Worm (Caenorhabditis elegans): Measurements from ENCODE around the gene K12H6.2.

Gene K12H6.2

DNA sequence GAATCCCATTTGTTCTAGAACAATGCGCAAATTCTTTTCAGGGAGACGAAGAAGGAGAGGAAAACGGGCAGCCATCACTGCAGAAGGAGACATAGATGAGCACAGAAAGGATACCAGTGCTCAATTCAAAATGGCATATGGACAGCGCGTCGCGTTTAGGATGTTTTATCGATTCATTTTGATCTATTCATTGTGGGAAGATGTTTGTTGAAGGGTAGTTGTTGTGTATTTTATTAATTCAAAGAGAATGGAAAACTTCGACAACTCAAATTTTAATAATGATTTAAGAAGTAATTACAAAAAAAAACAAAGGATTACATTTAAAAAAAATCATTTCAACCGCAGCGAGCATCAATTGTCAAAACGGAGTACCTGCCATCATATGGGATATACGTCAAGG lies 43.2 kb downstream of the K12H6.2 start, which contains the start of gene sdz-10:
sdz-10 (minus strand) TSS at position 101 of the 400 bp plus-strand sequence.
- no peak for TF ChIP-seq nhr-77 (tag; optimal IDR thresholded peaks at IDR 0.05)
- no peak for TF ChIP-seq elt-3 (tag; optimal IDR thresholded peaks at IDR 0.05)
- no peak for TF ChIP-seq skn-1 (tag; optimal IDR thresholded peaks at IDR 0.05)
- no peak for TF ChIP-seq sem-4 (tag; optimal IDR thresholded peaks at IDR 0.05)
- no peak for TF ChIP-seq Y55F3AM.14 (GFP tag; optimal IDR thresholded peaks at IDR 0.05)
- TF ChIP-seq nhr-23 (tag; optimal IDR thresholded peaks at IDR 0.05) = no peak
- TF ChIP-seq ceh-82 (tag; optimal IDR thresholded peaks at IDR 0.05) = no peak
- no peak for TF ChIP-seq alr-1 (tag; optimal IDR thresholded peaks at IDR 0.05)
- TF ChIP-seq peb-1 (tag; optimal IDR thresholded peaks at IDR 0.05) = no peak
- no peak for TF ChIP-seq nhr-129 (tag; optimal IDR thresholded peaks at IDR 0.05)
- no peak for TF ChIP-seq F13H6.1 (tag; optimal IDR thresholded peaks at IDR 0.05)
- no peak for TF ChIP-seq ceh-16 (tag; optimal IDR thresholded peaks at IDR 0.05)
- TF ChIP-seq ama-1 (optimal IDR thresholded peaks at IDR 0.05) = no peak

DNA sequence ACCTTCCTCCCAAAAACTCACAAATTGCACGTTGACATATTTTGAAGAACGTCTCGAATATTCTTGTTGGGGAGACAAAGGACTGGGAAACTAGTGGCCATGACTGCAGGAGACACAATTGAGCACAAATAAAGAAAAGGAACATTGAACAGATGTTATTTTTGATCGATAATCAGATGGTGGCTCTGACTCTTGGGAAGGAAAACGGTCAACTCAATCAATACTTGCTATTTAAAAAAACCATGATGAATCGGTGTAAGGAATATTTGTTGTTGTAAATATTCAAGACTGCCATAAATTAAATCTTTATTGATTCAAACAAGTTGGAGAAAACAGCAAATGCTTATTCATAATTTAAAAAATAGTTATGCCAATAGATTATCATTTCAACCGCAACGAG lies 44.6 kb downstream of the K12H6.2 start, which contains the start of gene fbxb-105:
fbxb-105 (minus strand) TSS at position 101 of the 400 bp plus-strand sequence.
- no peak for TF ChIP-seq sem-4 (tag; optimal IDR thresholded peaks at IDR 0.05)
- no peak for TF ChIP-seq peb-1 (tag; optimal IDR thresholded peaks at IDR 0.05)
- no peak for TF ChIP-seq mab-5 (tag; optimal IDR thresholded peaks at IDR 0.05)
- TF ChIP-seq R02D3.7 (tag; optimal IDR thresholded peaks at IDR 0.05) = no peak
- no peak for TF ChIP-seq mbf-1 (tag; optimal IDR thresholded peaks at IDR 0.05)
- TF ChIP-seq fos-1 (tag; optimal IDR thresholded peaks at IDR 0.05) = no peak
- TF ChIP-seq sma-3 (GFP tag; optimal IDR thresholded peaks at IDR 0.05) = no peak
- TF ChIP-seq blmp-1 (tag; optimal IDR thresholded peaks at IDR 0.05; ENCODE audit: insufficient read depth) = no peak
- no peak for TF ChIP-seq nhr-129 (tag; optimal IDR thresholded peaks at IDR 0.05)
- TF ChIP-seq lin-13 (GFP tag; optimal IDR thresholded peaks at IDR 0.05) = no peak
- no peak for TF ChIP-seq aly-2 (tag; optimal IDR thresholded peaks at IDR 0.05)
- TF ChIP-seq unc-55 (GFP tag; optimal IDR thresholded peaks at IDR 0.05) = no peak
- TF ChIP-seq ztf-4 (tag; optimal IDR thresholded peaks at IDR 0.05) = no peak

DNA sequence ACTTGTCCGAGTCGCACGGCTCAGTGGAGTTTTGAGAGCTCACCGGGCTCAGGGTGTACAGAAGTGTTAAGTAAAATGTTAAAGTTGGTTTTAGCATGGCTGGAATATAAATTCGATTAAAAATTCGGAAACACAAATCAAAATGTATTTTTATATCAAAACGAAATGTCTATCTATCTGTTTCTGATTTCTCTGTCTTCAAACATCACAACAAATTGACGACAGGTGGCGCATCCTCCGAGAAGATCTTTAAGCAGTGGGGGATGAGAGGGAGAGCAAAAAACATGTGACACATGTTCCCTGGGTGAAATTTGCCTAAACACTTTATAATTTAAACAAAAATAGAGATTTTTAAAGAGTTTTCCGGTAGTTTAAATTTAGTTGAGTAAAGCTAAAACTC lies 46.3 kb downstream of the K12H6.2 start, which contains the start of gene F08D12.7:
F08D12.7 (minus strand) TSS at position 101 of the 400 bp plus-strand sequence.
- TF ChIP-seq nhr-129 (tag; optimal IDR thresholded peaks at IDR 0.05) (no peak), nhr-77 (tag; optimal IDR thresholded peaks at IDR 0.05) (no peak), C34F6.9 (tag; optimal IDR thresholded peaks at IDR 0.05) (no peak), alr-1 (tag; optimal IDR thresholded peaks at IDR 0.05) (no peak), nhr-10 (tag; optimal IDR thresholded peaks at IDR 0.05) (no peak), mbf-1 (tag; optimal IDR thresholded peaks at IDR 0.05) (no peak), sma-3 (GFP tag; optimal IDR thresholded peaks at IDR 0.05) (no peak), unc-55 (GFP tag; optimal IDR thresholded peaks at IDR 0.05) (no peak), ceh-16 (tag; optimal IDR thresholded peaks at IDR 0.05) (no peak), nhr-11 (tag; optimal IDR thresholded peaks at IDR 0.05) (no peak), sma-9 (GFP tag; optimal IDR thresholded peaks at IDR 0.05) (no peak), sma-9 (tag; optimal IDR thresholded peaks at IDR 0.05) (no peak), elt-1 (tag; optimal IDR thresholded peaks at IDR 0.05) (no peak), fos-1 (tag; optimal IDR thresholded peaks at IDR 0.05) (no peak), F13H6.1 (tag; optimal IDR thresholded peaks at IDR 0.05) (no peak), blmp-1 (tag; optimal IDR thresholded peaks at IDR 0.05; ENCODE audit: insufficient read depth) (no peak), gmeb-1 (tag; optimal IDR thresholded peaks at IDR 0.05) (no peak), nhr-21 (tag; optimal IDR thresholded peaks at IDR 0.05) (no peak), snpc-4 (tag; optimal IDR thresholded peaks at IDR 0.05) (no peak), nhr-23 (tag; optimal IDR thresholded peaks at IDR 0.05) (no peak), sem-4 (tag; optimal IDR thresholded peaks at IDR 0.05) (no peak)

DNA sequence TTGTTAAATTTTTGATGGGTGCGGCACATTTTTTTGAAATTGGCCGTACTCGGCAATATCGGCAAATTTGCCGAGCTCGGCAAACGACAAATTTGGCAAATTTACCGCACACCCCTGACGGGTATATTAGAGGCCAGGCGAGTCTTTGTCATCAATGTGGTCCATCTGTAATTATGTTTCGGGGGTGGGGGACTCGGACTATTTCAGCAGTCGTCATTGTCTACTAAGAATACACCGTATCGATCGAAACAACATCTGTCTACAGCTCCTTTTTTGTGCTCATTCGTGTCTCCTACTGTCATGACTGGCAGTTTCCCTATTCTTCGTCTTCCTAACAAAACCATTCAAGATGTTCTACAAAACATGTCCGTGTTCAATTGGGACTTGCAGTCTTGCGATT lies 49.0 kb downstream of the K12H6.2 start, which contains the start of gene F08D12.15:
F08D12.15 (plus strand) TSS at position 301 of the 400 bp plus-strand sequence.
- no peak for TF ChIP-seq sma-9 (GFP tag; optimal IDR thresholded peaks at IDR 0.05)
- TF ChIP-seq sma-9 (tag; optimal IDR thresholded peaks at IDR 0.05) = no peak

DNA sequence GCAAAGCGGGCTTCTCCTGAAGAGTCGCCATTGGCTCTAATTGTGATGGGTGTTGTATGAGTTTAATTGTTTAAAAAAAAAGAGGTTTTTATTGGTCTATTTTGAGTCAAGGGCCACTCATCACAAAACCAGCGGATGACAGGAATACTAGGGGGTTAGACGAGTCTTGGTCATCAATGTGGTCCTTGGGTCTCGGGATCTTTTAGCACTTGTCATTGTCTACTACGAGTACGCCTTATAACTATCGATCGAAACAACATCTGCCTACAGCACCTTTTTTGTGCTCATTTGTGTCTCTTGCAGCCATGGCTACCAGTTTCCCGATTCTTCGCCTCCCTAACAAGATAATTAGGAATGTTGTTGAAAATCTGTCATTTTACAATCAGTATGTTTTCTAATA lies 50.7 kb downstream of the K12H6.2 start, which contains the start of gene fbxb-108:
fbxb-108 (plus strand) TSS at position 301 of the 400 bp plus-strand sequence.
- TF ChIP-seq blmp-1 (tag; optimal IDR thresholded peaks at IDR 0.05; ENCODE audit: insufficient read depth) (no peak), nhr-11 (tag; optimal IDR thresholded peaks at IDR 0.05) (no peak), lin-13 (GFP tag; optimal IDR thresholded peaks at IDR 0.05) (no peak), ama-1 (optimal IDR thresholded peaks at IDR 0.05) (no peak), nhr-23 (tag; optimal IDR thresholded peaks at IDR 0.05) (no peak), mdl-1 (tag; optimal IDR thresholded peaks at IDR 0.05) (no peak), lsy-2 (tag; optimal IDR thresholded peaks at IDR 0.05) (no peak), gmeb-1 (tag; optimal IDR thresholded peaks at IDR 0.05) (no peak), unc-55 (GFP tag; optimal IDR thresholded peaks at IDR 0.05) (no peak), zag-1 (tag; optimal IDR thresholded peaks at IDR 0.05) (no peak)

Measured in whole organism, L2 larva.